Fruit fly (Drosophila melanogaster) Kc167 (cell line): ENCODE measurements around the gene trh.

Experiments
- Myc ChIP-seq: fragments of >200 bp; optimal IDR thresholded peaks from 2 replicates; lab custom pipeline; 2017; ENCODE audit warnings: missing external identifiers
- Sin3A ChIP-seq: fragments of >200 bp; optimal IDR thresholded peaks from 2 replicates; lab custom pipeline; 2018; ENCODE audit warnings: missing external identifiers
- h ChIP-seq: fragments of >200 bp; optimal IDR thresholded peaks from 3 replicates; lab custom pipeline; 2018; ENCODE audit warnings: missing external identifiers
- insv ChIP-seq: fragments of >200 bp; optimal IDR thresholded peaks from 3 replicates; lab custom pipeline; 2018; ENCODE audit warnings: missing external identifiers
- psq ChIP-seq: fragments of >200 bp; optimal IDR thresholded peaks from 2 replicates; lab custom pipeline; 2017; ENCODE audit warnings: missing external identifiers
- ttk ChIP-seq: sonication (Bioruptor generic); optimal IDR thresholded peaks from 2 replicates; lab custom pipeline; 2017; ENCODE audit warnings: missing external identifiers

Gene trh

dm6 chr3L:341052-341852 lies 51.2 kb downstream of the trh start:
- TF ChIP-seq ttk (lab: Kevin White, UChicago) (no peak), Sin3A (lab: Kevin White, UChicago) (no peak), psq (lab: Kevin White, UChicago) (no peak), h (lab: Kevin White, UChicago) (no peak), insv (lab: Kevin White, UChicago) (no peak), Myc (no peak)

dm6 chr3L:340569-340968 lies 51.9 kb downstream of the trh start:
- TF ChIP-seq h (lab: Kevin White, UChicago) (no peak), ttk (lab: Kevin White, UChicago) (no peak), Sin3A (lab: Kevin White, UChicago) (no peak), psq (lab: Kevin White, UChicago) (no peak), insv (lab: Kevin White, UChicago) (no peak), Myc (no peak)

- no peak for TF ChIP-seq ttk (lab: Kevin White, UChicago)
Measured at dm6 chr3L:340124-340523, 52.3 kb downstream of the trh start.

dm6 chr3L:339072-339471 lies 53.4 kb downstream of the trh start:
- TF ChIP-seq h (lab: Kevin White, UChicago) (no peak), Myc (no peak), insv (lab: Kevin White, UChicago) (no peak), Sin3A (lab: Kevin White, UChicago) (no peak), psq (lab: Kevin White, UChicago) (no peak), ttk (lab: Kevin White, UChicago) (no peak)

dm6 chr3L:338116-338515 lies 54.3 kb downstream of the trh start:
- TF ChIP-seq Myc (no peak), ttk (lab: Kevin White, UChicago) (no peak), insv (lab: Kevin White, UChicago) (no peak), h (lab: Kevin White, UChicago) (no peak), Sin3A (lab: Kevin White, UChicago) (no peak)

- no peak for TF ChIP-seq Myc
- TF ChIP-seq h (lab: Kevin White, UChicago), result no peak
Measured at dm6 chr3L:337148-337547, 55.3 kb downstream of the trh start.

dm6 chr3L:331842-332802 lies 60.3 kb downstream of the trh start, which contains the start of gene mthl9:
TSS of gene mthl9 (minus strand) at chr3L:332309.
- TF ChIP-seq insv (lab: Kevin White, UChicago) (no peak), Myc (no peak), ttk (lab: Kevin White, UChicago) (no peak), psq (lab: Kevin White, UChicago) (no peak), h (lab: Kevin White, UChicago) (no peak), Sin3A (lab: Kevin White, UChicago) (no peak)

dm6 chr3L:329153-329698 lies 63.2 kb downstream of the trh start:
- TF ChIP-seq Myc (no peak), Sin3A (lab: Kevin White, UChicago) (no peak), ttk (lab: Kevin White, UChicago) (no peak), h (lab: Kevin White, UChicago) (no peak), psq (lab: Kevin White, UChicago) (no peak), insv (lab: Kevin White, UChicago) (no peak)

dm6 chr3L:327833-328232 lies 64.6 kb downstream of the trh start, which contains the start of the genes Atac3 and Ptpmeg:
TSS of gene Atac3 (minus strand) at chr3L:327992.
TSS of gene Ptpmeg (plus strand) at chr3L:328097.
- no peak for TF ChIP-seq ttk (lab: Kevin White, UChicago)
- no peak for TF ChIP-seq Myc
- no peak for TF ChIP-seq insv (lab: Kevin White, UChicago)
- no peak for TF ChIP-seq h (lab: Kevin White, UChicago)
- no peak for TF ChIP-seq Sin3A (lab: Kevin White, UChicago)
- no peak for TF ChIP-seq psq (lab: Kevin White, UChicago)

- no peak for TF ChIP-seq ttk (lab: Kevin White, UChicago)
- no peak for TF ChIP-seq Sin3A (lab: Kevin White, UChicago)
- no peak for TF ChIP-seq psq (lab: Kevin White, UChicago)
- no peak for TF ChIP-seq h (lab: Kevin White, UChicago)
- TF ChIP-seq insv (lab: Kevin White, UChicago), result no peak
- no peak for TF ChIP-seq Myc
Measured at dm6 chr3L:324486-324885, 67.9 kb downstream of the trh start, which contains the start of gene CG32344. TSS of gene CG32344 (minus strand) at chr3L:324720.

dm6 chr3L:321495-321894 lies 70.9 kb downstream of the trh start:
- TF ChIP-seq h (lab: Kevin White, UChicago) (no peak), Sin3A (lab: Kevin White, UChicago) (no peak), psq (lab: Kevin White, UChicago) (no peak), ttk (lab: Kevin White, UChicago) (no peak), insv (lab: Kevin White, UChicago) (no peak), Myc (no peak)
